Worm (Caenorhabditis elegans) whole organism, midembryonic: ENCODE data around the gene ZK418.2.

Source experiments
- klf-2 ChIP-seq: fragments of 200-800 bp; sonication (Bioruptor generic); conservative IDR thresholded peaks from 2 replicates; pipeline ENCODE4 v1.3.6; 2022; ENCODE audit warnings: missing genetic modification reagents, missing genetic modification characterization, missing compliant biosample characterization
- tab-1 ChIP-seq: fragments of 200-800 bp; sonication (Bioruptor generic); IDR thresholded peaks from 2 replicates; pipeline ENCODE4 v1.3.6; 2022; ENCODE audit warnings: missing genetic modification characterization, missing compliant biosample characterization

DNA sequence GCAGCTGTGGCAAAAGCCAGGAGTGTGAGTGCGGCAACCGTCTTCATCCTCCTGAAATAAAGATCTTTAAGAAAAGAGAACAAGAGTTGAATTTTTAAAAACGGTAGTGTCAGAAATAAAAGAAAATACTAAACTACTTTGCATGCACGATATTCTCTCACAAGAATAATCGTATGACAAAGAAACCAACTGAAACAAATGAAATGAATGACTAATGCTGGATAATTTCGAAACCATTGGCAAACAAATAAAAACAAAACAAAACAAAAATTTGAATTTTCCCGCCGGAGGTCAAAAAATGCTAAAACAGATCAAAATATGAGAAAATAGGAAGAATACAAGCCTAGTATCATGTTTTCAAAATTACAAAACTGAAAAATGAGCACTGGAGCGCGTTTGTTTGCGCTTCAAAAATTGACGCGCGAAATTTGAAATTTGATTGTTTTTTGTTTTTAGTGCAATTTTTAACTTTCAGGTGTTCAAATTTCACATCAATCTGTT lies 12.8 kb downstream of the ZK418.2 start, which contains the start of gene cpg-2:
- TF ChIP-seq klf-2 (GFP tag; lab: Robert Waterston, UW) (no peak), tab-1 (GFP tag; lab: Robert Waterston, UW) (no peak)
